Fruit fly (Drosophila melanogaster): ENCODE measurements around the gene miple2.

- TF ChIP-seq Myc (optimal IDR thresholded peaks at IDR 0.05) (no peak), h (optimal IDR thresholded peaks at IDR 0.05) (no peak), ttk (optimal IDR thresholded peaks at IDR 0.05) (no peak), Sin3A (optimal IDR thresholded peaks at IDR 0.05) (no peak)
These were observed 46.7 kb upstream of the miple2 start for dm6 chr3L:224004-224951.
